Worm (Caenorhabditis elegans): ENCODE results near the gene srh-258.

DNA sequence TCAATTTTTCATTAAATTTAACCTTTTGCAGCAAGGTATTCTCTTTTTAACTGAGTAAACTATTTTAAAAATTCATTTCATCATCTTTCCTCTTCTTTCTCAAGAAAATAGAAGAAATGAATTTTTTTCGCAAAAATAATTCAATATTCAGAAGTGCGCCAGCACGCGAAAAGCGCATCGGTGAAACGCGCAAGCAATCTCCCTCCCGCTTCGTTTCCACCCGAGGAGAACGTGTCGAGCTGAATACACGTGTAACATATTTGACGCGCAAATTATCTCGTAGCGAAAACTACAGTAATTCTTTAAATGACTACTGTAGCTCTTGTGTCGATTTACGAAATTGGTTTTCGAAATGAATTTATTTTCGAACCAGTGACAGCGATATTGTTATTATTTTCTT lies 12.9 kb upstream of the srh-258 start:
- TF ChIP-seq ceh-82 (tag; optimal IDR thresholded peaks at IDR 0.05) (no peak), ama-1 (optimal IDR thresholded peaks at IDR 0.05) (no peak), alr-1 (tag; optimal IDR thresholded peaks at IDR 0.05; ENCODE audit: borderline replicate concordance) (no peak), tlp-1 (tag; optimal IDR thresholded peaks at IDR 0.05) (no peak), lin-13 (GFP tag; optimal IDR thresholded peaks at IDR 0.05) (no peak), nhr-12 (tag; optimal IDR thresholded peaks at IDR 0.05) (no peak), fkh-10 (GFP tag; optimal IDR thresholded peaks at IDR 0.05) (no peak), ztf-4 (tag; optimal IDR thresholded peaks at IDR 0.05) (no peak), efl-3 (GFP tag; optimal IDR thresholded peaks at IDR 0.05) (no peak), nhr-28 (tag; optimal IDR thresholded peaks at IDR 0.05) (no peak), fkh-4 (tag; optimal IDR thresholded peaks at IDR 0.05; ENCODE audit: borderline replicate concordance) (no peak)
